Worm (Caenorhabditis elegans) whole organism, late embryonic: ENCODE results near the gene str-7.

Source experiments
- C08G9.2 ChIP-seq: sonication (generic microtip); optimal IDR thresholded peaks from 2 replicates; lab custom pipeline; 2016; ENCODE audit warnings: mild to moderate bottlenecking, missing genetic modification characterization, moderate library complexity, missing compliant biosample characterization
- C38D4.7 ChIP-seq: fragments of 200-800 bp; sonication (Bioruptor generic); optimal IDR thresholded peaks from 2 replicates; lab custom pipeline; 2018; ENCODE audit warnings: mild to moderate bottlenecking, missing genetic modification characterization, moderate library complexity, missing compliant biosample characterization
- F13H6.1 ChIP-seq: sonication (generic microtip); optimal IDR thresholded peaks from 2 replicates; lab custom pipeline; 2016; ENCODE audit warnings: missing genetic modification characterization, missing compliant biosample characterization
- K02D7.2 ChIP-seq: sonication (generic microtip); optimal IDR thresholded peaks from 2 replicates; lab custom pipeline; 2017; ENCODE audit warnings: mild to moderate bottlenecking, missing genetic modification characterization, missing compliant biosample characterization
- ama-1 ChIP-seq: fragments of 150-350 bp; optimal IDR thresholded peaks from 2 replicates; lab custom pipeline; 2014
- ceh-2 ChIP-seq: sonication (generic microtip); optimal IDR thresholded peaks from 2 replicates; lab custom pipeline; 2016; ENCODE audit warnings: missing genotype, missing genetic modification characterization, missing compliant biosample characterization
- ceh-22 ChIP-seq: sonication (generic microtip); optimal IDR thresholded peaks from 2 replicates; lab custom pipeline; 2017; ENCODE audit warnings: missing biosample characterization, missing genetic modification characterization
- ceh-24 ChIP-seq: sonication (generic microtip); optimal IDR thresholded peaks from 2 replicates; lab custom pipeline; 2016; ENCODE audit warnings: mild to moderate bottlenecking, missing genetic modification characterization, missing compliant biosample characterization
- ceh-30 ChIP-seq: fragments of 150-350 bp; optimal IDR thresholded peaks from 2 replicates; lab custom pipeline; 2014; ENCODE audit warnings: missing biosample characterization, missing genetic modification characterization
- ceh-31 ChIP-seq: sonication (generic microtip); optimal IDR thresholded peaks from 2 replicates; lab custom pipeline; 2016; ENCODE audit warnings: missing genetic modification characterization, missing compliant biosample characterization
- ceh-48 ChIP-seq: sonication (generic microtip); optimal IDR thresholded peaks from 2 replicates; lab custom pipeline; 2016; ENCODE audit warnings: missing genetic modification characterization, inconsistent platforms, missing compliant biosample characterization
- che-1 ChIP-seq: sonication (generic microtip); optimal IDR thresholded peaks from 2 replicates; lab custom pipeline; 2016; ENCODE audit warnings: mild to moderate bottlenecking, missing genetic modification characterization, missing compliant biosample characterization
- dmd-4 ChIP-seq: sonication (generic microtip); optimal IDR thresholded peaks from 2 replicates; lab custom pipeline; 2016; ENCODE audit warnings: borderline replicate concordance, missing genetic modification characterization, missing compliant biosample characterization
- elt-4 ChIP-seq: sonication (generic microtip); optimal IDR thresholded peaks from 2 replicates; lab custom pipeline; 2016; ENCODE audit warnings: missing genetic modification characterization, missing compliant biosample characterization
- eyg-1 ChIP-seq: sonication (generic microtip); optimal IDR thresholded peaks from 2 replicates; lab custom pipeline; 2016; ENCODE audit warnings: missing genotype, missing genetic modification characterization, missing compliant biosample characterization
- fax-1 ChIP-seq: sonication (generic microtip); optimal IDR thresholded peaks from 2 replicates; lab custom pipeline; 2016; ENCODE audit warnings: missing genotype, missing genetic modification characterization, missing compliant biosample characterization
- hlh-13 ChIP-seq: fragments of 200-800 bp; sonication (Bioruptor generic); optimal IDR thresholded peaks from 2 replicates; lab custom pipeline; 2018; ENCODE audit warnings: mild to moderate bottlenecking, missing genetic modification characterization, missing compliant biosample characterization
- hlh-30 ChIP-seq: sonication (generic microtip); optimal IDR thresholded peaks from 2 replicates; lab custom pipeline; 2017; ENCODE audit warnings: antibody characterized with exemption, missing genetic modification characterization, missing compliant biosample characterization; ENCODE audit not compliant: insufficient read depth
- hlh-6 ChIP-seq: sonication (generic microtip); optimal IDR thresholded peaks from 2 replicates; lab custom pipeline; 2016; ENCODE audit warnings: missing genotype, missing genetic modification characterization, missing compliant biosample characterization
- lim-6 ChIP-seq: sonication (generic microtip); optimal IDR thresholded peaks from 2 replicates; lab custom pipeline; 2016; ENCODE audit warnings: missing genetic modification characterization, missing compliant biosample characterization
- lin-11 ChIP-seq: fragments of 200-800 bp; sonication (Bioruptor generic); optimal IDR thresholded peaks from 2 replicates; lab custom pipeline; 2018; ENCODE audit warnings: mild to moderate bottlenecking, missing genetic modification characterization, missing compliant biosample characterization
- nhr-11 ChIP-seq: fragments of 150-350 bp; optimal IDR thresholded peaks from 2 replicates; lab custom pipeline; 2014; ENCODE audit warnings: missing biosample characterization, missing genetic modification characterization
- nhr-232 ChIP-seq: sonication (generic microtip); optimal IDR thresholded peaks from 2 replicates; lab custom pipeline; 2016; ENCODE audit warnings: missing genetic modification characterization, missing compliant biosample characterization
- npax-4 ChIP-seq: sonication (generic microtip); optimal IDR thresholded peaks from 2 replicates; lab custom pipeline; 2016; ENCODE audit warnings: missing genetic modification characterization, missing compliant biosample characterization
- odd-2 ChIP-seq: sonication (generic microtip); optimal IDR thresholded peaks from 2 replicates; lab custom pipeline; 2017; ENCODE audit warnings: antibody characterized with exemption, mild to moderate bottlenecking, missing genetic modification characterization, missing compliant biosample characterization
- pha-2 ChIP-seq: sonication (generic microtip); optimal IDR thresholded peaks from 2 replicates; lab custom pipeline; 2017; ENCODE audit warnings: mild to moderate bottlenecking, missing genetic modification characterization, missing compliant biosample characterization
- pros-1 ChIP-seq: fragments of 150-350 bp; optimal IDR thresholded peaks from 2 replicates; lab custom pipeline; 2014; ENCODE audit warnings: missing biosample characterization, missing genetic modification reagents, missing genetic modification characterization
- sdc-2 ChIP-seq: sonication (generic microtip); optimal IDR thresholded peaks from 2 replicates; lab custom pipeline; 2016; ENCODE audit warnings: missing genotype, missing genetic modification characterization, missing compliant biosample characterization
- sox-2 ChIP-seq: fragments of 200-800 bp; sonication (Bioruptor generic); IDR thresholded peaks from 2 replicates; pipeline ENCODE4 v1.3.6; 2022; ENCODE audit warnings: missing genetic modification reagents, missing genetic modification characterization, missing compliant biosample characterization
- sox-4 ChIP-seq: sonication (generic microtip); optimal IDR thresholded peaks from 2 replicates; lab custom pipeline; 2017; ENCODE audit warnings: mild to moderate bottlenecking, missing genetic modification characterization, inconsistent platforms, missing compliant biosample characterization
- tbx-2 ChIP-seq: sonication (generic microtip); optimal IDR thresholded peaks from 2 replicates; lab custom pipeline; 2016; ENCODE audit warnings: missing genetic modification characterization, missing compliant biosample characterization
- ttx-3 ChIP-seq: sonication (generic microtip); optimal IDR thresholded peaks from 2 replicates; lab custom pipeline; 2016; ENCODE audit warnings: missing genetic modification reagents, missing genetic modification characterization, missing compliant biosample characterization
- unc-42 ChIP-seq: sonication (generic microtip); optimal IDR thresholded peaks from 2 replicates; lab custom pipeline; 2016; ENCODE audit warnings: missing genotype, missing genetic modification characterization, missing compliant biosample characterization
- unc-55 ChIP-seq: sonication (generic microtip); optimal IDR thresholded peaks from 2 replicates; lab custom pipeline; 2017; ENCODE audit warnings: missing biosample characterization, missing genetic modification reagents, missing genetic modification characterization
- ztf-16 ChIP-seq: sonication (generic microtip); optimal IDR thresholded peaks from 2 replicates; lab custom pipeline; 2017; ENCODE audit warnings: missing genetic modification characterization, missing compliant biosample characterization

Gene str-7

DNA sequence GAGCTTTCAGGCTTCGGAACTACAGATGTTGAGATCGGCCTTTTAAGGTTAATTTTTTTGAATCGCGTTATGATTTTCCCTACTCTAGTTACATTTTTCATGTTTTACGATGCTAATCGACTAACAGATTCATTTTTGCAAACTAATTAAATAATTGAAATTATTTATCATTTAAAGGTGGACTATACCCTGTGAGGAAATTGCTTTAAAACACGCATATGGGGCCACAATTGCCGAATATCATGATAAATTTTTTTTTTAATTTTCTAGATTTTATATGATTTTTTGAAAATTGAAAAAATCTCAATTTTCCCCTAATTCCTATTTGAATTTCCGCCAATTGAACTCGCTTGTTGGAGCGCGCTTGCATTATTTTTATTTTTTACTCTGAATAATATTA is 37.3 kb downstream of the str-7 start, which contains the start of gene fbxa-100:
Gene fbxa-100 (minus strand): TSS at position 101 of the 400 bp plus-strand sequence.
- no peak for TF ChIP-seq sox-4 (tag; lab: Kevin White, UChicago)
- no peak for TF ChIP-seq odd-2 (tag; lab: Kevin White, UChicago)
- no peak for TF ChIP-seq sox-2
- no peak for TF ChIP-seq unc-42 (tag; lab: Kevin White, UChicago)

DNA sequence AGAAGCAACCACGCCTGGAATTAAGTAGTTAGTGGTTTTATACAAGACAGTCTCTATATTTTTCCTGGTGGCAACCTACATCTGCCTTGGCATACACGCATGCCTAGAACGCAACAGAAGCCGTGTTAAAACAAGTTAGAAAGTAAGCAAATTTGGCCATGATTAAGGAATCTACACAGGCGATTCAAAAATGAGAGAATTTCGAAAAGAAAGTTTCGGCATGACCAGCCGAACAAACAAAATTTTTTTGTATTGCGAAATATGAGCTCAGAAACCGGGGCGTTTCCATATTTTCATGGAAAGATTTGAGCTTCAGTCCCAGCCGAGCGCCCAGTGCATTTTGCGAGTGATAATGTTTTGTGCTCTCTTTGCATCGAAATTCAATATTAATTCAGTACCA is 39.2 kb downstream of the str-7 start, which contains the start of gene F14H3.15:
Gene F14H3.15 (minus strand): TSS at position 101 of the 400 bp plus-strand sequence.
- no peak for TF ChIP-seq fax-1 (tag; lab: Kevin White, UChicago)
- no peak for TF ChIP-seq nhr-232 (tag; lab: Kevin White, UChicago)
- TF ChIP-seq hlh-30, result no peak
- TF ChIP-seq tbx-2, result no peak
- TF ChIP-seq eyg-1 (tag; lab: Kevin White, UChicago), result no peak
- no peak for TF ChIP-seq lim-6 (tag; lab: Kevin White, UChicago)
- no peak for TF ChIP-seq che-1 (tag; lab: Kevin White, UChicago)
- no peak for TF ChIP-seq ceh-24
- TF ChIP-seq ceh-31 (tag; lab: Kevin White, UChicago), result no peak
- TF ChIP-seq ama-1 (lab: Kevin White, UChicago), result no peak
- TF ChIP-seq lin-11 (tag; lab: Kevin White, UChicago), result no peak
- TF ChIP-seq ceh-30 (tag; lab: Kevin White, UChicago), result no peak
- no peak for TF ChIP-seq pha-2 (tag; lab: Kevin White, UChicago)
- no peak for TF ChIP-seq npax-4 (tag; lab: Kevin White, UChicago)

DNA sequence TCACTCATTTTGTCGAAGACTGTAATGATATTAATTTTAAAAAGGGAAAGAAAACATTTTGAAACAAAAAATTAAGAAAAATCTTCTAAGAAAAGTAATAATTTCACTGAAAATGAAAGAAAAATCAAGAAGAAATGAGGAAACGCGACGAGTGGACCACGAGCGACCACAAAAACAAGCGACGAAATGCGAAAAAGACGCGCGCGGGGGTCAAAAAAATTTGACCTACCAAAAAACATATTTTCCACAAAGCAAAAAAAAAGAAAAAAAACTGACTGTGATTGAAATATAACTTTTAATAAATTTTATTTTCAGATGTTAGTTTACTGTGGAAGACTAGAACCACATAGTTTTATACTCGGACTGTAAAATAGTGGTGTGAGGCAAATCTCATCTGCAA is 40.5 kb downstream of the str-7 start, which contains the start of gene F14H3.6:
Gene F14H3.6 (minus strand): TSS at position 22 of the 400 bp plus-strand sequence.
- TF ChIP-seq lim-6 (tag; lab: Kevin White, UChicago) (no peak), ztf-16 (tag; lab: Kevin White, UChicago) (no peak), elt-4 (tag; lab: Kevin White, UChicago) (no peak), ttx-3 (no peak), ama-1 (lab: Kevin White, UChicago) (no peak), ceh-48 (tag; lab: Kevin White, UChicago) (no peak), K02D7.2 (tag; lab: Kevin White, UChicago) (no peak), C38D4.7 (GFP tag; lab: Kevin White, UChicago) (no peak), nhr-232 (tag; lab: Kevin White, UChicago) (no peak), C08G9.2 (tag; lab: Kevin White, UChicago) (no peak), ceh-2 (tag; lab: Kevin White, UChicago) (no peak)

DNA sequence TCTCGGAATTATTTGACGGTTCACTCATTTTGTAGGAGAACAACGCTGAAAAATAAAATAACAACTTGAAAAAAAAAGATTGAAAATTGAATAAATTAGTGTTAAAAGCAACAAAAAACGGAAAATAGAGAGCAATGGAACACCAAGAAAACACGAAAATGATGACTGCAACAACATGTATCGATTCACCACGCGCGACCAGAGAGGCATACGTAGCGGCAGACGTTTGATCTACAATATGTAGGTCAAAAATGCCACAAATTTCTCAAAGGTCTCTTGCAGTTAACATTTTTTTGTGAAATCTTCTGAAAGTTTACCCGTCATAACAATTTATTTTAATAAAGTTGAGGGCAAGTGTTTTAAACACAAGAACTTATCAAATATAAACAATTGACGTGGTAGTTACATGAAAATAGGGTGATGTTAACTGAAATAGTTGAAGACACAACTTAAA is 42.3 kb downstream of the str-7 start, which contains the start of gene F14H3.5:
Gene F14H3.5 (minus strand): TSS at position 51 of the 454 bp plus-strand sequence.
- TF ChIP-seq ztf-16 (tag; lab: Kevin White, UChicago) (no peak), che-1 (tag; lab: Kevin White, UChicago) (no peak), sdc-2 (tag; lab: Kevin White, UChicago) (no peak), pha-2 (tag; lab: Kevin White, UChicago) (no peak), elt-4 (tag; lab: Kevin White, UChicago) (no peak), C08G9.2 (tag; lab: Kevin White, UChicago) (no peak), dmd-4 (no peak)

DNA sequence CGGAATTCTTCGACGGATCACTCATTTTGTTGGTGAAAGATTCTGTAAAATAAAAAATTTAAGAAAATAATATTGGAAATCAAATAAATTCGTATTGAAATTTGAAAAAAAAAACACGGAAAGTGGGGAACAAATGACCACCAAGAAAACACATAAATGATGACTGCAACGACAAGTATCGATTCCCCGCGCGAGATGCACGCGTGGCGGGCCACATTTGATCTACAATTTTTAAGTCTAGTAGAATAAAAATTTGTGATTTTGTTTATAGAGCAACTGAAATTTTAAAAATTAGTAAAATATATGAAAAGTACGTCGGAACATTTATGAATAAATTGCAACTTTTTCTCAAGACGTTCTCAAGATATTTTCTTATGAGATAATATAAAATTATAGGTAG is 44.3 kb downstream of the str-7 start, which contains the start of gene F14H3.4:
Gene F14H3.4 (minus strand): TSS at position 42 of the 400 bp plus-strand sequence.
- TF ChIP-seq pros-1 (tag; lab: Kevin White, UChicago), result no peak
- no peak for TF ChIP-seq F13H6.1 (tag; lab: Kevin White, UChicago)
- TF ChIP-seq hlh-6 (tag; lab: Kevin White, UChicago), result no peak
- TF ChIP-seq unc-55 (GFP tag; lab: Kevin White, UChicago), result no peak
- no peak for TF ChIP-seq elt-4 (tag; lab: Kevin White, UChicago)
- no peak for TF ChIP-seq hlh-13 (GFP tag; lab: Kevin White, UChicago)
- TF ChIP-seq nhr-11 (tag; lab: Kevin White, UChicago), result no peak
- TF ChIP-seq ceh-22, result no peak
